Fruit fly (Drosophila melanogaster) whole organism, embryonic: ENCODE data around the gene CG14401.

Experiments used
- Atf-2 ChIP-seq: fragments of 200-800 bp; sonication (Bioruptor generic); optimal IDR thresholded peaks from 2 replicates; lab custom pipeline; 2016; ENCODE audit warnings: missing biosample characterization, missing genetic modification characterization
- B-H1 ChIP-seq: fragments of 200-800 bp; sonication (Bioruptor generic); IDR thresholded peaks from 3 replicates; pipeline ENCODE4 v1.3.6; 2022; ENCODE audit warnings: missing biosample characterization, missing genetic modification characterization
- CG10321 ChIP-seq: fragments of 200-800 bp; sonication (Bioruptor generic); IDR thresholded peaks from 2 replicates; pipeline ENCODE4 v1.3.6; 2022; ENCODE audit warnings: missing biosample characterization, missing genetic modification characterization
- CG11247 ChIP-seq: fragments of 200-800 bp; sonication (Bioruptor generic); IDR thresholded peaks from 2 replicates; pipeline ENCODE4 v1.3.6; 2022; ENCODE audit warnings: missing biosample characterization, missing genetic modification characterization
- CG11456 ChIP-seq: fragments of 200-800 bp; sonication (Bioruptor generic); IDR thresholded peaks from 3 replicates; pipeline ENCODE4 v1.3.6; 2022; ENCODE audit warnings: missing biosample characterization, missing genetic modification characterization
- CG11504 ChIP-seq: fragments of 200-800 bp; sonication (Bioruptor generic); optimal IDR thresholded peaks from 3 replicates; lab custom pipeline; 2019; ENCODE audit warnings: missing biosample characterization, mild to moderate bottlenecking, missing genetic modification characterization, moderate library complexity
- CG11696 ChIP-seq: fragments of 200-800 bp; sonication (Bioruptor generic); IDR thresholded peaks from 2 replicates; pipeline ENCODE4 v1.3.6; 2022; ENCODE audit warnings: missing biosample characterization, missing genetic modification characterization
- CG11723 ChIP-seq: fragments of 200-800 bp; sonication (Bioruptor generic); optimal IDR thresholded peaks from 2 replicates; lab custom pipeline; 2017; ENCODE audit warnings: missing biosample characterization, mild to moderate bottlenecking, missing genetic modification characterization
- CG14441 ChIP-seq: fragments of 200-800 bp; sonication (Bioruptor generic); IDR thresholded peaks from 2 replicates; pipeline ENCODE4 v1.3.6; 2022; ENCODE audit warnings: missing biosample characterization, missing genetic modification characterization
- CG31388 ChIP-seq: fragments of 200-800 bp; sonication (Bioruptor generic); optimal IDR thresholded peaks from 2 replicates; lab custom pipeline; 2016; ENCODE audit warnings: missing biosample characterization, missing genetic modification characterization
- CG4617 ChIP-seq: fragments of 200-800 bp; sonication (Bioruptor generic); optimal IDR thresholded peaks from 3 replicates; lab custom pipeline; 2016; ENCODE audit warnings: missing biosample characterization, missing genetic modification characterization, borderline replicate concordance
- CG4707 ChIP-seq: fragments of 200-800 bp; sonication (Bioruptor generic); optimal IDR thresholded peaks from 2 replicates; lab custom pipeline; 2018; ENCODE audit warnings: missing biosample characterization, mild to moderate bottlenecking, missing genetic modification characterization, moderate library complexity
- CG6854 ChIP-seq: fragments of 200-800 bp; sonication (Bioruptor generic); optimal IDR thresholded peaks from 3 replicates; lab custom pipeline; 2017; ENCODE audit warnings: missing biosample characterization, mild to moderate bottlenecking, missing genetic modification characterization
- CG7271 ChIP-seq: fragments of 200-800 bp; sonication (Bioruptor generic); optimal IDR thresholded peaks from 2 replicates; lab custom pipeline; 2018; ENCODE audit warnings: missing biosample characterization, mild to moderate bottlenecking, missing genetic modification characterization, moderate library complexity
- CG7928 ChIP-seq: fragments of 200-800 bp; sonication (Bioruptor generic); optimal IDR thresholded peaks from 2 replicates; lab custom pipeline; 2017; ENCODE audit warnings: missing biosample characterization, mild to moderate bottlenecking, missing genetic modification characterization
- Fer2 ChIP-seq: fragments of 200-800 bp; sonication (Bioruptor generic); optimal IDR thresholded peaks from 2 replicates; lab custom pipeline; 2018; ENCODE audit warnings: missing biosample characterization, mild to moderate bottlenecking, missing genetic modification characterization, moderate library complexity
- Hr39 ChIP-seq: fragments of >200 bp; optimal IDR thresholded peaks from 2 replicates; lab custom pipeline; 2017
- Lhr ChIP-seq: fragments of 200-800 bp; sonication (Bioruptor generic); optimal IDR thresholded peaks from 3 replicates; lab custom pipeline; 2017; ENCODE audit warnings: mild to moderate bottlenecking, missing biosample characterization, missing genetic modification reagents, missing genetic modification characterization
- MESR4 ChIP-seq: fragments of 200-800 bp; sonication (Bioruptor generic); optimal IDR thresholded peaks from 2 replicates; lab custom pipeline; 2018; ENCODE audit warnings: missing biosample characterization, mild to moderate bottlenecking, missing genetic modification characterization, moderate library complexity
- Mrtf ChIP-seq: fragments of 200-800 bp; sonication (Bioruptor generic); IDR thresholded peaks from 3 replicates; pipeline ENCODE4 v1.3.6; 2022; ENCODE audit warnings: missing biosample characterization, missing genetic modification characterization
- NK7.1 ChIP-seq: fragments of 200-800 bp; sonication (Bioruptor generic); optimal IDR thresholded peaks from 3 replicates; lab custom pipeline; 2016; ENCODE audit warnings: missing biosample characterization, missing genetic modification characterization
- NfI ChIP-seq: fragments of 200-800 bp; sonication (Bioruptor generic); optimal IDR thresholded peaks from 3 replicates; lab custom pipeline; 2018; ENCODE audit warnings: missing biosample characterization, mild to moderate bottlenecking, missing genetic modification characterization, moderate library complexity
- Xbp1 ChIP-seq: fragments of 200-800 bp; sonication (Bioruptor generic); optimal IDR thresholded peaks from 3 replicates; lab custom pipeline; 2016; ENCODE audit warnings: missing biosample characterization, mild to moderate bottlenecking, missing genetic modification characterization
- amos ChIP-seq: fragments of 200-800 bp; sonication (Bioruptor generic); IDR thresholded peaks from 2 replicates; pipeline ENCODE4 v1.3.6; 2022; ENCODE audit warnings: missing biosample characterization, missing genetic modification characterization; ENCODE audit not compliant: partially characterized antibody
- ash1 ChIP-seq: fragments of 200-800 bp; sonication (Bioruptor generic); optimal IDR thresholded peaks from 2 replicates; lab custom pipeline; 2018; ENCODE audit warnings: missing biosample characterization, mild to moderate bottlenecking, missing genetic modification characterization
- bigmax ChIP-seq: fragments of 200-800 bp; sonication (Bioruptor generic); optimal IDR thresholded peaks from 2 replicates; lab custom pipeline; 2018; ENCODE audit warnings: missing biosample characterization, mild to moderate bottlenecking, missing genetic modification characterization
- br ChIP-seq: fragments of >200 bp; optimal IDR thresholded peaks from 2 replicates; lab custom pipeline; 2017
- bsh ChIP-seq, 2 experiments: fragments of 200-800 bp; sonication (Bioruptor generic); optimal IDR thresholded peaks; 2 replicates each; lab custom pipeline; 2017 to 2018; ENCODE audit warnings: mild to moderate bottlenecking in 2 of 2, missing biosample characterization in 2 of 2, missing genetic modification characterization in 2 of 2, moderate library complexity in 1 of 2
- crp ChIP-seq, 2 experiments: fragments of 200-800 bp; sonication (Bioruptor generic); optimal IDR thresholded peaks; 2 replicates in 1 of 2; 3 replicates in 1 of 2; lab custom pipeline; 2017; ENCODE audit warnings: missing biosample characterization in 2 of 2, missing genetic modification characterization in 2 of 2, mild to moderate bottlenecking in 1 of 2, moderate library complexity in 1 of 2
- disco-r ChIP-seq: fragments of 200-800 bp; sonication (Bioruptor generic); optimal IDR thresholded peaks from 2 replicates; lab custom pipeline; 2016; ENCODE audit warnings: missing biosample characterization, missing genetic modification characterization
- en ChIP-seq: fragments of 200-800 bp; sonication (Bioruptor generic); optimal IDR thresholded peaks from 2 replicates; lab custom pipeline; 2016; ENCODE audit warnings: missing biosample characterization, missing genetic modification characterization
- esg ChIP-seq: fragments of 200-800 bp; sonication (Bioruptor generic); conservative IDR thresholded peaks from 2 replicates; pipeline ENCODE4 v1.3.6; 2022; ENCODE audit warnings: missing biosample characterization, missing genetic modification characterization
- eve ChIP-seq, 2 experiments: fragments of >200 bp; optimal IDR thresholded peaks; 2 replicates each; lab custom pipeline; 2017; ENCODE audit warnings: missing biosample characterization in 2 of 2, missing genetic modification characterization in 2 of 2
- eyg ChIP-seq: fragments of 200-800 bp; sonication (Bioruptor generic); optimal IDR thresholded peaks from 3 replicates; lab custom pipeline; 2016; ENCODE audit warnings: missing biosample characterization, missing genetic modification characterization
- ftz-f1 ChIP-seq: fragments of 200-800 bp; sonication (Bioruptor generic); optimal IDR thresholded peaks from 2 replicates; lab custom pipeline; 2016; ENCODE audit warnings: missing biosample characterization, missing genetic modification characterization
- gt ChIP-seq: fragments of 200-800 bp; sonication (Bioruptor generic); IDR thresholded peaks from 2 replicates; pipeline ENCODE4 v1.3.6; 2022; ENCODE audit warnings: missing biosample characterization, missing genetic modification characterization
- hth ChIP-seq: fragments of >200 bp; optimal IDR thresholded peaks from 2 replicates; lab custom pipeline; 2017; ENCODE audit warnings: inconsistent platforms
- kni ChIP-seq: fragments of 200-800 bp; sonication (Bioruptor generic); optimal IDR thresholded peaks from 3 replicates; lab custom pipeline; 2017; ENCODE audit warnings: mild to moderate bottlenecking, missing biosample characterization, missing genetic modification reagents, missing genetic modification characterization
- knrl ChIP-seq: fragments of 200-800 bp; sonication (Bioruptor generic); IDR thresholded peaks from 3 replicates; pipeline ENCODE4 v1.3.6; 2022; ENCODE audit warnings: missing biosample characterization, missing genetic modification characterization; ENCODE audit not compliant: partially characterized antibody
- nerfin-1 ChIP-seq: fragments of 200-800 bp; sonication (Bioruptor generic); optimal IDR thresholded peaks from 3 replicates; lab custom pipeline; 2019; ENCODE audit warnings: missing biosample characterization, mild to moderate bottlenecking, missing genetic modification characterization, moderate library complexity
- oc ChIP-seq: fragments of 200-800 bp; sonication (Bioruptor generic); optimal IDR thresholded peaks from 2 replicates; lab custom pipeline; 2018; ENCODE audit warnings: missing biosample characterization, mild to moderate bottlenecking, missing genetic modification characterization, moderate library complexity
- pnt ChIP-seq: fragments of 200-800 bp; sonication (Bioruptor generic); optimal IDR thresholded peaks from 3 replicates; lab custom pipeline; 2016; ENCODE audit warnings: missing biosample characterization, missing genetic modification characterization
- pzg ChIP-seq: fragments of 200-800 bp; sonication (Bioruptor generic); optimal IDR thresholded peaks from 3 replicates; lab custom pipeline; 2018; ENCODE audit warnings: missing biosample characterization, mild to moderate bottlenecking, missing genetic modification characterization, moderate library complexity
- sd ChIP-seq: fragments of 200-800 bp; sonication (Bioruptor generic); optimal IDR thresholded peaks from 3 replicates; lab custom pipeline; 2018; ENCODE audit warnings: missing biosample characterization, mild to moderate bottlenecking, missing genetic modification characterization, moderate library complexity
- stwl ChIP-seq: fragments of 200-800 bp; sonication (Bioruptor generic); optimal IDR thresholded peaks from 3 replicates; lab custom pipeline; 2018; ENCODE audit warnings: missing biosample characterization, mild to moderate bottlenecking, missing genetic modification characterization, moderate library complexity
- tin ChIP-seq: fragments of 200-800 bp; sonication (Bioruptor generic); optimal IDR thresholded peaks from 3 replicates; lab custom pipeline; 2016; ENCODE audit warnings: missing biosample characterization, missing genetic modification characterization
- unc-4 ChIP-seq: fragments of 200-800 bp; sonication (Bioruptor generic); IDR thresholded peaks from 2 replicates; pipeline ENCODE4 v1.3.6; 2022; ENCODE audit warnings: missing biosample characterization, missing genetic modification characterization; ENCODE audit not compliant: partially characterized antibody
- vvl ChIP-seq: fragments of 200-800 bp; sonication (Bioruptor generic); IDR thresholded peaks from 2 replicates; pipeline ENCODE4 v1.3.6; 2022; ENCODE audit warnings: missing biosample characterization, missing genetic modification characterization
- wdn ChIP-seq: fragments of 200-800 bp; sonication (Bioruptor generic); IDR thresholded peaks from 2 replicates; pipeline ENCODE4 v1.3.6; 2022; ENCODE audit warnings: missing biosample characterization, missing genetic modification characterization

Gene CG14401

DNA sequence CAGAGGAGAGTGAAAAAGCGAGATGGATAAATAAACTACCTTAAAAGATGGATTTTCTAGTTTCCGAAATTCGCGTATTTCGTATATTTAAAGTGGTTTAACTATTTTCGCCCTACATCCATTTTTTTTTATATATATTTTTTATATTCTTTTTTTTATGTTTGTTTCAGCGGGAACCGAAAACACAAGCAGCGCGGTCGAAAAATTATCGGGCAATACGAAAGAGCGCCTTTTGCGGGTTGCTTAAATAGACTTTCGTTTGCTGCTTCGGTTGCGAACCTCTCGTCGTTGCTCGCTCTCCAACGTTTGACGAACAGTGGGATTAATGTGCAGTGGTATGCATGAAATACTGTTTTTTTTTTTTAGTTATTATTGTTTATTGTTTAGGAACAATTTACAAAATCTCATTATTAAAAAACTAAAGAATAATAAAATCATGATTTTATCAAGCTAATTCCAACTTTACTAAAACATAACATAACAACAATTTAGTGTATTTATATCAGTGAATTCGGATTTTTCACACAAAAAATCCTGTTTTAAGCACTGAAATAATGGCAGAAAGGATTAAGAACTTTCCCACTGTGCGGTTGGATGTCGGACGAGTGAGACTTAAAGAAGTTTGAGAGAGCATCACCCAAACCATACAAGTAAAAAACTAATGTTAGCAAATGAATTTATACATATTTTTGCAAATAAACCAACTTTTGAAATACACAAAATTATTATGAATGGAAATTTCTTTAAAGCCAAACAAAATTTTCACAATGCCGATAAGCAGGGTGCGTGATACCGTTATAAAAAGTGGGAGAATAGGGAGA lies 47.8 kb downstream of the CG14401 start (continued):
- TF ChIP-seq crp (GFP tag; optimal IDR thresholded peaks at IDR 0.05; lab: Kevin White, UChicago): peak in 1 of 2 experiments; percentile 10
- peak; percentile 14 for TF ChIP-seq CG31388 (GFP tag; lab: Kevin White, UChicago)
- no peak for TF ChIP-seq Mrtf (GFP tag; lab: Robert Waterston, UW)
- TF ChIP-seq ftz-f1 (GFP tag; lab: Kevin White, UChicago): no peak
- peak; percentile 69 for TF ChIP-seq CG7271 (tag; lab: Kevin White, UChicago)
- peak; percentile 21 for TF ChIP-seq oc (tag; lab: Kevin White, UChicago)
- peak; percentile 75 for TF ChIP-seq CG11696
- TF ChIP-seq MESR4 (GFP tag; lab: Kevin White, UChicago): no peak
- TF ChIP-seq bsh (GFP tag; optimal IDR thresholded peaks at IDR 0.05; lab: Kevin White, UChicago): peak; percentile 24 to 71
- TF ChIP-seq Hr39 (lab: Kevin White, UChicago): no peak
- peak; percentile 97 for TF ChIP-seq CG11504
- TF ChIP-seq pnt: peak; percentile 22
- peak; percentile 33 for TF ChIP-seq ash1 (GFP tag; lab: Kevin White, UChicago)
- TF ChIP-seq nerfin-1 (tag; lab: Kevin White, UChicago): peak; percentile 87
- peak; percentile 24; the same call in 1 of the 2 replicates for TF ChIP-seq vvl (GFP tag; lab: Robert Waterston, UW)
- TF ChIP-seq disco-r (GFP tag; lab: Kevin White, UChicago): no peak
- TF ChIP-seq tin (GFP tag; lab: Kevin White, UChicago): peak; percentile 58
- peak; percentile 15 for TF ChIP-seq Lhr (GFP tag; lab: Kevin White, UChicago)
- no peak for TF ChIP-seq unc-4
- peak; percentile 17 for TF ChIP-seq CG11723
- TF ChIP-seq B-H1 (GFP tag; lab: Robert Waterston, UW): peak; percentile 86
- no peak; the same call in 1 of the 2 replicates for TF ChIP-seq CG11247
- peak; percentile 24; the same call in 1 of the 2 replicates for TF ChIP-seq amos (GFP tag; lab: Robert Waterston, UW)
- TF ChIP-seq eyg (GFP tag; lab: Kevin White, UChicago): no peak
- TF ChIP-seq sd: peak; percentile 31
- peak; percentile 91 for TF ChIP-seq Fer2
- peak; percentile 89 for TF ChIP-seq CG14441 (GFP tag; lab: Robert Waterston, UW)
- TF ChIP-seq wdn (GFP tag; lab: Robert Waterston, UW): no peak
- TF ChIP-seq hth (lab: Kevin White, UChicago): no peak
- TF ChIP-seq CG11456 (GFP tag; lab: Robert Waterston, UW): peak; percentile 68; the same call in 2 of the 3 replicates
- TF ChIP-seq stwl (tag; lab: Kevin White, UChicago): peak; percentile 33
- peak; percentile 94 for TF ChIP-seq CG4707 (GFP tag; lab: Kevin White, UChicago)
- no peak for TF ChIP-seq pzg
- peak; percentile 26 for TF ChIP-seq kni
- no peak for TF ChIP-seq CG10321 (GFP tag; lab: Robert Waterston, UW)
- peak; percentile 56 for TF ChIP-seq CG7928 (GFP tag; lab: Kevin White, UChicago)
- TF ChIP-seq en: no peak
- peak; percentile 81 for TF ChIP-seq CG6854 (GFP tag; lab: Kevin White, UChicago)
- no peak for TF ChIP-seq br
- peak; percentile 46; the same call in 1 of the 2 replicates for TF ChIP-seq gt (GFP tag; lab: Robert Waterston, UW)
- no peak for TF ChIP-seq bigmax (GFP tag; lab: Kevin White, UChicago)
- TF ChIP-seq NK7.1 (GFP tag; lab: Kevin White, UChicago): no peak
- TF ChIP-seq eve (GFP tag; optimal IDR thresholded peaks at IDR 0.05; lab: Kevin White, UChicago): peak in 1 of 2 experiments; percentile 88
- no peak for TF ChIP-seq knrl (GFP tag; lab: Robert Waterston, UW)
- peak; percentile 53 for TF ChIP-seq esg
- TF ChIP-seq NfI: peak; percentile 58
- TF ChIP-seq Xbp1 (GFP tag; lab: Kevin White, UChicago): peak; percentile 25
- no peak for TF ChIP-seq CG4617 (GFP tag; lab: Kevin White, UChicago)
- peak; percentile 53 for TF ChIP-seq Atf-2 (GFP tag; lab: Kevin White, UChicago)
